Worm (Caenorhabditis elegans) whole organism, L4 larva: ENCODE data around the gene C04C3.14.

Source experiments
- F49E8.2 ChIP-seq: sonication (generic microtip); optimal IDR thresholded peaks from 2 replicates; lab custom pipeline; 2016; ENCODE audit warnings: missing compliant biosample characterization, mild to moderate bottlenecking, missing genetic modification characterization, borderline replicate concordance
- T26A8.4 ChIP-seq: fragments of 200-800 bp; sonication (Bioruptor generic); IDR thresholded peaks from 2 replicates; pipeline ENCODE4 v1.3.6; 2022; ENCODE audit warnings: missing genetic modification characterization, missing compliant biosample characterization
- Y105C5A.15 ChIP-seq: fragments of 200-800 bp; sonication (Bioruptor generic); IDR thresholded peaks from 2 replicates; pipeline ENCODE4 v1.3.6; 2022; ENCODE audit warnings: missing genetic modification characterization, missing compliant biosample characterization
- arid-1 ChIP-seq: fragments of 200-800 bp; sonication (Bioruptor generic); conservative IDR thresholded peaks from 2 replicates; pipeline ENCODE4 v1.3.6; 2022; ENCODE audit warnings: missing genetic modification reagents, missing genetic modification characterization, missing compliant biosample characterization
- attf-4 ChIP-seq: sonication (generic microtip); optimal IDR thresholded peaks from 3 replicates; lab custom pipeline; 2017; ENCODE audit warnings: missing biosample characterization, missing genetic modification characterization
- dmd-8 ChIP-seq: fragments of 200-800 bp; sonication (Bioruptor generic); IDR thresholded peaks from 2 replicates; pipeline ENCODE4 v1.3.6; 2022; ENCODE audit warnings: missing genetic modification characterization, missing compliant biosample characterization
- egl-43 ChIP-seq: fragments of 200-800 bp; sonication (Bioruptor generic); IDR thresholded peaks from 2 replicates; pipeline ENCODE4 v1.3.6; 2022; ENCODE audit warnings: missing genetic modification reagents, missing genetic modification characterization, missing compliant biosample characterization
- hlh-30 ChIP-seq: sonication (generic microtip); optimal IDR thresholded peaks from 2 replicates; lab custom pipeline; 2017; ENCODE audit warnings: antibody characterized with exemption, mild to moderate bottlenecking, missing genetic modification characterization, missing compliant biosample characterization; ENCODE audit not compliant: insufficient read depth
- lin-29 ChIP-seq: fragments of 200-800 bp; sonication (Bioruptor generic); IDR thresholded peaks from 2 replicates; pipeline ENCODE4 v1.3.6; 2022; ENCODE audit warnings: missing genetic modification reagents, missing genetic modification characterization, missing compliant biosample characterization
- mep-1 ChIP-seq: fragments of 150-350 bp; sonication (generic microtip); optimal IDR thresholded peaks from 3 replicates; lab custom pipeline; 2014; ENCODE audit warnings: missing biosample characterization, missing genetic modification characterization
- mxl-3 ChIP-seq: fragments of 200-800 bp; sonication (Bioruptor generic); optimal IDR thresholded peaks from 2 replicates; lab custom pipeline; 2018; ENCODE audit warnings: mild to moderate bottlenecking, missing genetic modification characterization, missing compliant biosample characterization
- nhr-102 ChIP-seq: sonication (generic microtip); optimal IDR thresholded peaks from 2 replicates; lab custom pipeline; 2016; ENCODE audit warnings: mild to moderate bottlenecking, missing genetic modification characterization, moderate library complexity, missing compliant biosample characterization
- nhr-28 ChIP-seq: fragments of 150-350 bp; optimal IDR thresholded peaks from 2 replicates; lab custom pipeline; 2014; ENCODE audit warnings: missing biosample characterization, missing genetic modification characterization
- nhr-48 ChIP-seq: sonication (generic microtip); optimal IDR thresholded peaks from 2 replicates; lab custom pipeline; 2016; ENCODE audit warnings: mild to moderate bottlenecking, missing genetic modification characterization, missing compliant biosample characterization
- nhr-76 ChIP-seq: fragments of 150-350 bp; optimal IDR thresholded peaks from 2 replicates; lab custom pipeline; 2014; ENCODE audit warnings: missing biosample characterization, missing genetic modification characterization
- pha-4 ChIP-seq, 2 experiments: fragments of 150-350 bp in 1 of 2; fragments of 200-800 bp in 1 of 2; sonication (Bioruptor generic) in 1 of 2; IDR thresholded peaks in 1 of 2; optimal IDR thresholded peaks in 1 of 2; 2 replicates each; pipeline versions ENCODE4 v1.3.6 to Lab custom; 2014 to 2022; ENCODE audit warnings: missing genetic modification characterization in 2 of 2, missing genetic modification reagents in 2 of 2, missing biosample characterization in 1 of 2, missing compliant biosample characterization in 1 of 2
- pqm-1 ChIP-seq: sonication (generic microtip); optimal IDR thresholded peaks from 2 replicates; lab custom pipeline; 2017; ENCODE audit warnings: missing biosample characterization, missing genetic modification characterization
- snpc-1.2 ChIP-seq: fragments of 200-800 bp; sonication (Bioruptor generic); IDR thresholded peaks from 2 replicates; pipeline ENCODE4 v1.3.6; 2022; ENCODE audit warnings: missing genetic modification reagents, missing genetic modification characterization, missing compliant biosample characterization
- snpc-4 ChIP-seq: fragments of 150-350 bp; optimal IDR thresholded peaks from 2 replicates; lab custom pipeline; 2014; ENCODE audit warnings: missing biosample characterization, missing genetic modification characterization
- vab-7 ChIP-seq: fragments of 200-800 bp; sonication (Bioruptor generic); IDR thresholded peaks from 2 replicates; pipeline ENCODE4 v1.3.6; 2022; ENCODE audit warnings: missing genetic modification reagents, missing genetic modification characterization, missing compliant biosample characterization

Gene C04C3.14

ce11 chrIV:3444101-3444500 is 48.4 kb downstream of the C04C3.14 start, which contains the start of gene F09D12.2:
Gene F09D12.2, minus strand, starts transcription at chrIV:3444201.
- TF ChIP-seq nhr-48 (no peak), dmd-8 (GFP tag; lab: Robert Waterston, UW) (no peak), snpc-1.2 (GFP tag; lab: Robert Waterston, UW) (no peak), T26A8.4 (GFP tag; lab: Robert Waterston, UW) (no peak), vab-7 (GFP tag; lab: Robert Waterston, UW) (no peak), nhr-76 (no peak), mxl-3 (GFP tag; lab: Kevin White, UChicago) (no peak), arid-1 (GFP tag; lab: Robert Waterston, UW) (no peak), lin-29 (GFP tag; lab: Robert Waterston, UW) (no peak), mep-1 (tag; lab: Kevin White, UChicago) (no peak), nhr-28 (tag; lab: Kevin White, UChicago) (no peak), F49E8.2 (tag; lab: Kevin White, UChicago) (no peak)

ce11 chrIV:3444614-3445013 is 48.9 kb downstream of the C04C3.14 start, which contains the start of gene F58E2.5:
Gene F58E2.5, plus strand, starts transcription at chrIV:3444914.
- TF ChIP-seq snpc-4 (tag; lab: Kevin White, UChicago) (no peak), snpc-1.2 (GFP tag; lab: Robert Waterston, UW) (no peak), nhr-102 (tag; lab: Kevin White, UChicago) (no peak), pqm-1 (tag; lab: Kevin White, UChicago) (no peak), vab-7 (GFP tag; lab: Robert Waterston, UW) (no peak), pha-4 (GFP tag; IDR thresholded peaks at IDR 0.05; lab: Robert Waterston, UW) (no peak), pha-4 (tag; optimal IDR thresholded peaks at IDR 0.05; lab: Kevin White, UChicago) (no peak), attf-4 (tag; lab: Kevin White, UChicago) (no peak), Y105C5A.15 (GFP tag; lab: Robert Waterston, UW) (no peak), hlh-30 (no peak), egl-43 (GFP tag; lab: Robert Waterston, UW) (no peak)
